Fruit fly (Drosophila melanogaster) whole organism, embryonic: ENCODE results near the gene bol.

Source experiments
- Asciz ChIP-seq: fragments of 200-800 bp; sonication (Bioruptor generic); optimal IDR thresholded peaks from 2 replicates; lab custom pipeline; 2017; ENCODE audit warnings: missing biosample characterization, mild to moderate bottlenecking, missing genetic modification characterization, missing genetic modification reagents
- BEAF-32 ChIP-seq: fragments of 200-800 bp; sonication (Bioruptor generic); optimal IDR thresholded peaks from 3 replicates; lab custom pipeline; 2017; ENCODE audit warnings: missing biosample characterization, missing genetic modification characterization, mild to moderate bottlenecking, moderate library complexity, missing genetic modification reagents
- BtbVII ChIP-seq: fragments of 200-800 bp; sonication (Bioruptor generic); optimal IDR thresholded peaks from 3 replicates; lab custom pipeline; 2017; ENCODE audit warnings: missing biosample characterization, mild to moderate bottlenecking, missing genetic modification characterization
- Bteb2 ChIP-seq: fragments of 200-800 bp; sonication (Bioruptor generic); optimal IDR thresholded peaks from 2 replicates; lab custom pipeline; 2016; ENCODE audit warnings: missing biosample characterization, missing genetic modification characterization
- CG10147 ChIP-seq: fragments of 200-800 bp; sonication (Bioruptor generic); optimal IDR thresholded peaks from 2 replicates; lab custom pipeline; 2019; ENCODE audit warnings: missing biosample characterization, mild to moderate bottlenecking, missing genetic modification characterization, moderate library complexity
- CG12219 ChIP-seq: fragments of 200-800 bp; sonication (Bioruptor generic); optimal IDR thresholded peaks from 3 replicates; lab custom pipeline; 2018; ENCODE audit warnings: missing biosample characterization, mild to moderate bottlenecking, missing genetic modification characterization
- CG1603 ChIP-seq: fragments of 200-800 bp; sonication (Bioruptor generic); optimal IDR thresholded peaks from 2 replicates; lab custom pipeline; 2019; ENCODE audit warnings: missing biosample characterization, mild to moderate bottlenecking, missing genetic modification characterization, moderate library complexity
- CG1647 ChIP-seq: fragments of 200-800 bp; sonication (Bioruptor generic); optimal IDR thresholded peaks from 3 replicates; lab custom pipeline; 2016; ENCODE audit warnings: missing biosample characterization, missing genetic modification characterization
- CG17359 ChIP-seq: fragments of 200-800 bp; sonication (Bioruptor generic); optimal IDR thresholded peaks from 3 replicates; lab custom pipeline; 2018; ENCODE audit warnings: missing biosample characterization, mild to moderate bottlenecking, missing genetic modification characterization, moderate library complexity
- CG17361 ChIP-seq: fragments of 200-800 bp; sonication (Bioruptor generic); IDR thresholded peaks from 3 replicates; pipeline ENCODE4 v1.3.6; 2022; ENCODE audit warnings: missing biosample characterization, missing genetic modification characterization
- CG17385 ChIP-seq: fragments of 200-800 bp; sonication (Bioruptor generic); optimal IDR thresholded peaks from 3 replicates; lab custom pipeline; 2018; ENCODE audit warnings: missing biosample characterization, mild to moderate bottlenecking, missing genetic modification characterization
- CG17912 ChIP-seq: fragments of 200-800 bp; sonication (Bioruptor generic); optimal IDR thresholded peaks from 2 replicates; lab custom pipeline; 2018; ENCODE audit warnings: missing biosample characterization, mild to moderate bottlenecking, missing genetic modification characterization
- CG1792 ChIP-seq: fragments of 200-800 bp; sonication (Bioruptor generic); optimal IDR thresholded peaks from 2 replicates; lab custom pipeline; 2016; ENCODE audit warnings: missing biosample characterization, missing genetic modification characterization
- CG2120 ChIP-seq: fragments of 200-800 bp; sonication (Bioruptor generic); optimal IDR thresholded peaks from 3 replicates; lab custom pipeline; 2016; ENCODE audit warnings: missing biosample characterization, missing genetic modification characterization
- CG31365 ChIP-seq: fragments of 200-800 bp; sonication (Bioruptor generic); optimal IDR thresholded peaks from 2 replicates; lab custom pipeline; 2018; ENCODE audit warnings: missing biosample characterization, mild to moderate bottlenecking, missing genetic modification characterization
- CG32772 ChIP-seq: fragments of 200-800 bp; sonication (Bioruptor generic); IDR thresholded peaks from 2 replicates; pipeline ENCODE4 v1.3.6; 2022; ENCODE audit warnings: missing biosample characterization, missing genetic modification characterization
- CG33213 ChIP-seq: fragments of 200-800 bp; sonication (Bioruptor generic); optimal IDR thresholded peaks from 3 replicates; lab custom pipeline; 2016; ENCODE audit warnings: missing biosample characterization, missing genetic modification characterization
- CG4282 ChIP-seq: fragments of 200-800 bp; sonication (Bioruptor generic); optimal IDR thresholded peaks from 2 replicates; lab custom pipeline; 2016; ENCODE audit warnings: missing biosample characterization, missing genetic modification characterization
- CG4360 ChIP-seq: fragments of 200-800 bp; sonication (Bioruptor generic); IDR thresholded peaks from 2 replicates; pipeline ENCODE4 v1.3.6; 2022; ENCODE audit warnings: missing biosample characterization, missing genetic modification characterization
- CG43689 ChIP-seq: fragments of 200-800 bp; sonication (Bioruptor generic); IDR thresholded peaks from 2 replicates; pipeline ENCODE4 v1.3.6; 2022; ENCODE audit warnings: missing biosample characterization, missing genetic modification characterization
- CG6689 ChIP-seq: fragments of 200-800 bp; sonication (Bioruptor generic); IDR thresholded peaks from 2 replicates; pipeline ENCODE4 v1.3.6; 2022; ENCODE audit warnings: missing biosample characterization, missing genetic modification characterization
- CG7372 ChIP-seq: fragments of 200-800 bp; sonication (Bioruptor generic); IDR thresholded peaks from 2 replicates; pipeline ENCODE4 v1.3.6; 2022; ENCODE audit warnings: missing biosample characterization, missing genetic modification characterization
- CG7745 ChIP-seq: fragments of 200-800 bp; sonication (Bioruptor generic); optimal IDR thresholded peaks from 2 replicates; lab custom pipeline; 2018; ENCODE audit warnings: missing biosample characterization, mild to moderate bottlenecking, missing genetic modification characterization, moderate library complexity
- CG7839 ChIP-seq: fragments of 200-800 bp; sonication (Bioruptor generic); optimal IDR thresholded peaks from 3 replicates; lab custom pipeline; 2018; ENCODE audit warnings: missing biosample characterization, mild to moderate bottlenecking, missing genetic modification characterization, moderate library complexity
- CG8944 ChIP-seq: fragments of 200-800 bp; sonication (Bioruptor generic); optimal IDR thresholded peaks from 3 replicates; lab custom pipeline; 2016; ENCODE audit warnings: missing biosample characterization, missing genetic modification characterization
- Dip2 ChIP-seq: fragments of 200-800 bp; sonication (Bioruptor generic); IDR thresholded peaks from 2 replicates; pipeline ENCODE4 v1.3.6; 2022; ENCODE audit warnings: missing biosample characterization, missing genetic modification characterization
- Doc2 ChIP-seq: fragments of 200-800 bp; sonication (Bioruptor generic); IDR thresholded peaks from 2 replicates; pipeline ENCODE4 v1.3.6; 2022; ENCODE audit warnings: missing biosample characterization, missing genetic modification characterization
- H15 ChIP-seq: fragments of 200-800 bp; sonication (Bioruptor generic); IDR thresholded peaks from 3 replicates; pipeline ENCODE4 v1.3.6; 2022; ENCODE audit warnings: missing biosample characterization, missing genetic modification characterization
- Jarid2 ChIP-seq: fragments of 200-800 bp; sonication (Bioruptor generic); optimal IDR thresholded peaks from 3 replicates; lab custom pipeline; 2017; ENCODE audit warnings: mild to moderate bottlenecking, missing biosample characterization, missing genetic modification reagents, missing genetic modification characterization
- Myb ChIP-seq: fragments of 200-800 bp; sonication (Bioruptor generic); optimal IDR thresholded peaks from 2 replicates; lab custom pipeline; 2016; ENCODE audit warnings: missing biosample characterization, missing genetic modification characterization
- NFAT ChIP-seq: fragments of 200-800 bp; sonication (Bioruptor generic); IDR thresholded peaks from 2 replicates; pipeline ENCODE4 v1.3.6; 2022; ENCODE audit warnings: missing biosample characterization, missing genetic modification characterization
- Nf-YB ChIP-seq: fragments of 200-800 bp; sonication (Bioruptor generic); optimal IDR thresholded peaks from 3 replicates; lab custom pipeline; 2019; ENCODE audit warnings: missing biosample characterization, mild to moderate bottlenecking, missing genetic modification characterization, moderate library complexity
- Six4 ChIP-seq: fragments of 200-800 bp; sonication (Bioruptor generic); optimal IDR thresholded peaks from 2 replicates; lab custom pipeline; 2016; ENCODE audit warnings: missing biosample characterization, missing genetic modification characterization
- Sry-δ ChIP-seq: fragments of 200-800 bp; sonication (Bioruptor generic); optimal IDR thresholded peaks from 2 replicates; lab custom pipeline; 2016; ENCODE audit warnings: missing biosample characterization, missing genetic modification characterization
- ash1 ChIP-seq: fragments of 200-800 bp; sonication (Bioruptor generic); optimal IDR thresholded peaks from 2 replicates; lab custom pipeline; 2018; ENCODE audit warnings: missing biosample characterization, mild to moderate bottlenecking, missing genetic modification characterization
- ato ChIP-seq: fragments of 200-800 bp; sonication (Bioruptor generic); IDR thresholded peaks from 2 replicates; pipeline ENCODE4 v1.3.6; 2022; ENCODE audit warnings: missing biosample characterization, missing genetic modification characterization; ENCODE audit not compliant: partially characterized antibody
- bbx ChIP-seq: fragments of 200-800 bp; sonication (Bioruptor generic); IDR thresholded peaks from 2 replicates; pipeline ENCODE4 v1.3.6; 2022; ENCODE audit warnings: missing biosample characterization, missing genetic modification characterization; ENCODE audit not compliant: partially characterized antibody
- ci ChIP-seq: fragments of 200-800 bp; sonication (Bioruptor generic); IDR thresholded peaks from 3 replicates; pipeline ENCODE4 v1.3.6; 2022; ENCODE audit warnings: missing biosample characterization, missing genetic modification characterization
- dimm ChIP-seq: fragments of 200-800 bp; sonication (Bioruptor generic); IDR thresholded peaks from 2 replicates; pipeline ENCODE4 v1.3.6; 2022; ENCODE audit warnings: missing biosample characterization, missing genetic modification characterization
- dysf ChIP-seq: fragments of 200-800 bp; sonication (Bioruptor generic); IDR thresholded peaks from 3 replicates; pipeline ENCODE4 v1.3.6; 2022; ENCODE audit warnings: missing biosample characterization, missing genetic modification characterization
- emc ChIP-seq: fragments of 200-800 bp; sonication (Bioruptor generic); optimal IDR thresholded peaks from 2 replicates; lab custom pipeline; 2016; ENCODE audit warnings: missing biosample characterization, missing genetic modification characterization
- fd64A ChIP-seq: fragments of 200-800 bp; sonication (Bioruptor generic); optimal IDR thresholded peaks from 3 replicates; lab custom pipeline; 2018; ENCODE audit warnings: missing biosample characterization, mild to moderate bottlenecking, missing genetic modification characterization
- grau ChIP-seq: fragments of 200-800 bp; optimal IDR thresholded peaks from 3 replicates; lab custom pipeline; 2019; ENCODE audit warnings: missing biosample characterization, mild to moderate bottlenecking, missing genetic modification characterization, moderate library complexity
- hkb ChIP-seq, 2 experiments: fragments of 200-800 bp in 1 of 2; fragments of >200 bp in 1 of 2; sonication (Bioruptor generic) in 1 of 2; IDR thresholded peaks in 1 of 2; optimal IDR thresholded peaks in 1 of 2; 2 replicates each; pipeline versions ENCODE4 v1.3.6 to Lab custom; 2017 to 2022; ENCODE audit warnings: missing biosample characterization in 1 of 2, missing genetic modification characterization in 1 of 2
- jigr1 ChIP-seq: fragments of 200-800 bp; sonication (Bioruptor generic); IDR thresholded peaks from 3 replicates; pipeline ENCODE4 v1.3.6; 2022; ENCODE audit warnings: missing biosample characterization, missing genetic modification characterization
- lbe ChIP-seq: fragments of 200-800 bp; sonication (Bioruptor generic); optimal IDR thresholded peaks from 2 replicates; lab custom pipeline; 2016; ENCODE audit warnings: missing biosample characterization, mild to moderate bottlenecking, missing genetic modification characterization
- nom ChIP-seq: fragments of 200-800 bp; sonication (Bioruptor generic); optimal IDR thresholded peaks from 2 replicates; lab custom pipeline; 2017; ENCODE audit warnings: missing biosample characterization, missing genetic modification characterization, mild to moderate bottlenecking, moderate library complexity, missing genetic modification reagents
- org-1 ChIP-seq: fragments of 200-800 bp; sonication (Bioruptor generic); optimal IDR thresholded peaks from 2 replicates; lab custom pipeline; 2017; ENCODE audit warnings: missing biosample characterization, missing genetic modification characterization
- slp2 ChIP-seq: fragments of 200-800 bp; sonication (Bioruptor generic); optimal IDR thresholded peaks from 2 replicates; lab custom pipeline; 2016; ENCODE audit warnings: missing biosample characterization, missing genetic modification characterization
- trem ChIP-seq: fragments of 200-800 bp; optimal IDR thresholded peaks from 3 replicates; lab custom pipeline; 2019; ENCODE audit warnings: missing biosample characterization, mild to moderate bottlenecking, missing genetic modification characterization, moderate library complexity
- vnd ChIP-seq: fragments of 200-800 bp; sonication (Bioruptor generic); IDR thresholded peaks from 3 replicates; pipeline ENCODE4 v1.3.6; 2022; ENCODE audit warnings: missing biosample characterization, missing genetic modification characterization; ENCODE audit not compliant: partially characterized antibody
- wdn ChIP-seq: fragments of 200-800 bp; sonication (Bioruptor generic); IDR thresholded peaks from 2 replicates; pipeline ENCODE4 v1.3.6; 2022; ENCODE audit warnings: missing biosample characterization, missing genetic modification characterization

bol gene

DNA sequence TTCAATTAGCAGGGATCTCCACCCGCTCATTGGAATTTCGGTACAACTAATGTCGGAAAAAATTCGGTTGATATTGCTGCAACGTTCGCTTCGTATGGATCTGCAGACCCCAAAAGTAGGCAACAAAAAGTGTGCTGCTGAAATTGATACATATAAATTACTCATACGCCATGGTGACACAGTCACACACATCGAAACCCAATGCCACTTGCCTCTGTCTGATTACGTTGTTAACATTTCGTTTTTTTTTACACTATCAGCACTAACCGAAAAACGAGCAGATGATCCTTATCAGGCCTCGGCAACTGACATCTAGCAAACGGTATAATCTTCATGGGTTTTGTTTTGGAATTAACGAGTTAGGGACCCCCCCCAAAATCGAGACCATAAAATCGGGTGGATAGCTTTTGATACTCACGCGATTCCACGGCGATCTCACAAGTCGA, 39.2 kb downstream of the bol start (continued):
- TF ChIP-seq CG2120 (no peak), hkb (optimal IDR thresholded peaks at IDR 0.05; lab: Kevin White, UChicago) (no peak), hkb (GFP tag; IDR thresholded peaks at IDR 0.05; lab: Robert Waterston, UW) (0 out of 2 replicates have a peak, but pooled peaks have one; percentile 15), CG1603 (tag; lab: Kevin White, UChicago) (no peak), CG4360 (no peak), Jarid2 (GFP tag; lab: Kevin White, UChicago) (no peak), Sry-δ (GFP tag; lab: Kevin White, UChicago) (no peak), ci (GFP tag; lab: Robert Waterston, UW) (peak; percentile 33; the same call in 1 of the 3 replicates), CG8944 (GFP tag; lab: Kevin White, UChicago) (no peak), CG32772 (GFP tag; lab: Robert Waterston, UW) (no peak), Doc2 (GFP tag; lab: Robert Waterston, UW) (no peak), vnd (GFP tag; lab: Robert Waterston, UW) (no peak), CG17385 (GFP tag; lab: Kevin White, UChicago) (no peak), Nf-YB (GFP tag; lab: Kevin White, UChicago) (no peak), slp2 (GFP tag; lab: Kevin White, UChicago) (no peak), emc (no peak), jigr1 (GFP tag; lab: Robert Waterston, UW) (no peak), CG7839 (no peak), CG12219 (GFP tag; lab: Kevin White, UChicago) (no peak), BEAF-32 (no peak), org-1 (GFP tag; lab: Kevin White, UChicago) (no peak), dysf (GFP tag; lab: Robert Waterston, UW) (no peak), nom (GFP tag; lab: Kevin White, UChicago) (no peak), Dip2 (GFP tag; lab: Robert Waterston, UW) (no peak), Myb (peak; percentile 71), Bteb2 (GFP tag; lab: Kevin White, UChicago) (no peak), CG6689 (GFP tag; lab: Robert Waterston, UW) (no peak), fd64A (GFP tag; lab: Kevin White, UChicago) (no peak), CG1647 (GFP tag; lab: Kevin White, UChicago) (no peak), CG17912 (GFP tag; lab: Kevin White, UChicago) (no peak), CG1792 (no peak), CG31365 (tag; lab: Kevin White, UChicago) (no peak), lbe (GFP tag; lab: Kevin White, UChicago) (no peak), CG7745 (no peak), Asciz (GFP tag; lab: Kevin White, UChicago) (no peak), BtbVII (GFP tag; lab: Kevin White, UChicago) (no peak), wdn (no peak), dimm (GFP tag; lab: Robert Waterston, UW) (no peak), Six4 (GFP tag; lab: Kevin White, UChicago) (no peak), CG33213 (no peak), H15 (no peak), CG43689 (no peak), ato (no peak), bbx (GFP tag; lab: Robert Waterston, UW) (no peak), ash1 (GFP tag; lab: Kevin White, UChicago) (no peak), CG7372 (GFP tag; lab: Robert Waterston, UW) (no peak), CG4282 (GFP tag; lab: Kevin White, UChicago) (no peak), trem (tag; lab: Kevin White, UChicago) (no peak), CG17359 (tag; lab: Kevin White, UChicago) (no peak), CG17361 (GFP tag; lab: Robert Waterston, UW) (no peak), grau (tag; lab: Kevin White, UChicago) (no peak), CG10147 (GFP tag; lab: Kevin White, UChicago) (no peak), NFAT (GFP tag; lab: Robert Waterston, UW) (no peak)
